Worm (Caenorhabditis elegans) whole organism, young adult: ENCODE data around the gene nipi-3.

Experiments used
- B0019.2 ChIP-seq: fragments of 200-800 bp; sonication (Bioruptor generic); conservative IDR thresholded peaks from 2 replicates; pipeline ENCODE4 v1.3.6; 2022; ENCODE audit warnings: missing genetic modification reagents, missing genetic modification characterization, missing compliant biosample characterization
- B0261.1 ChIP-seq: sonication (generic microtip); optimal IDR thresholded peaks from 2 replicates; lab custom pipeline; 2016; ENCODE audit warnings: mild to moderate bottlenecking, missing genetic modification characterization, moderate library complexity, missing compliant biosample characterization
- D2030.7 ChIP-seq: fragments of 200-800 bp; sonication (Bioruptor generic); IDR thresholded peaks from 2 replicates; pipeline ENCODE4 v1.3.6; 2022; ENCODE audit warnings: missing genetic modification reagents, missing genetic modification characterization, missing compliant biosample characterization
- F37B4.10 ChIP-seq: fragments of 200-800 bp; sonication (Bioruptor generic); IDR thresholded peaks from 2 replicates; pipeline ENCODE4 v1.3.6; 2022; ENCODE audit warnings: missing genetic modification characterization, missing compliant biosample characterization
- F55B11.4 ChIP-seq: sonication (generic microtip); optimal IDR thresholded peaks from 2 replicates; lab custom pipeline; 2016; ENCODE audit warnings: missing compliant biosample characterization, missing genetic modification characterization, borderline replicate concordance; ENCODE audit not compliant: insufficient read depth
- T07F8.4 ChIP-seq: sonication (generic microtip); optimal IDR thresholded peaks from 2 replicates; lab custom pipeline; 2016; ENCODE audit warnings: mild to moderate bottlenecking, missing genetic modification characterization, moderate library complexity, missing compliant biosample characterization
- T26A5.8 ChIP-seq: sonication (generic microtip); optimal IDR thresholded peaks from 2 replicates; lab custom pipeline; 2016; ENCODE audit warnings: missing genetic modification characterization, missing compliant biosample characterization
- attf-3 ChIP-seq: fragments of 200-800 bp; sonication (Bioruptor generic); conservative IDR thresholded peaks from 2 replicates; pipeline ENCODE4 v1.3.6; 2022; ENCODE audit warnings: missing genetic modification reagents, missing genetic modification characterization, missing compliant biosample characterization
- cebp-1 ChIP-seq, 2 experiments: fragments of 200-800 bp in 1 of 2; sonication (Bioruptor generic) in 1 of 2; sonication (generic microtip) in 1 of 2; IDR thresholded peaks in 1 of 2; optimal IDR thresholded peaks in 1 of 2; 2 replicates each; pipeline versions ENCODE4 v1.3.6 to Lab custom; 2017 to 2022; ENCODE audit warnings: missing compliant biosample characterization in 2 of 2, missing genetic modification characterization in 2 of 2, mild to moderate bottlenecking in 1 of 2, missing genetic modification reagents in 1 of 2, moderate library complexity in 1 of 2
- ceh-58 ChIP-seq: fragments of 200-800 bp; sonication (Bioruptor generic); IDR thresholded peaks from 2 replicates; pipeline ENCODE4 v1.3.6; 2022; ENCODE audit warnings: missing genetic modification characterization, missing compliant biosample characterization
- dpl-1 ChIP-seq: fragments of 150-350 bp; optimal IDR thresholded peaks from 2 replicates; lab custom pipeline; 2014; ENCODE audit warnings: missing biosample characterization, missing genetic modification reagents, missing genetic modification characterization
- egrh-3 ChIP-seq: fragments of 200-800 bp; sonication (Bioruptor generic); IDR thresholded peaks from 2 replicates; pipeline ENCODE4 v1.3.6; 2022; ENCODE audit warnings: missing genetic modification reagents, missing genetic modification characterization, missing compliant biosample characterization
- hmg-1.2 ChIP-seq: fragments of 200-800 bp; sonication (Bioruptor generic); IDR thresholded peaks from 2 replicates; pipeline ENCODE4 v1.3.6; 2022; ENCODE audit warnings: missing genetic modification reagents, missing genetic modification characterization, missing compliant biosample characterization
- hrde-1 ChIP-seq: sonication (generic microtip); optimal IDR thresholded peaks from 2 replicates; lab custom pipeline; 2016; ENCODE audit warnings: missing genetic modification characterization, mild to moderate bottlenecking, missing compliant biosample characterization, moderate library complexity, missing genotype, missing genetic modification reagents, borderline replicate concordance
- hsf-1 ChIP-seq: fragments of 200-800 bp; sonication (Bioruptor generic); IDR thresholded peaks from 2 replicates; pipeline ENCODE4 v1.3.6; 2022; ENCODE audit warnings: missing genetic modification reagents, missing genetic modification characterization, missing compliant biosample characterization
- lag-1 ChIP-seq: fragments of 200-800 bp; sonication (Bioruptor generic); IDR thresholded peaks from 2 replicates; pipeline ENCODE4 v1.3.6; 2022; ENCODE audit warnings: missing genetic modification reagents, missing genetic modification characterization, missing compliant biosample characterization
- lin-54 ChIP-seq: fragments of 200-800 bp; sonication (Bioruptor generic); optimal IDR thresholded peaks from 2 replicates; lab custom pipeline; 2018; ENCODE audit warnings: mild to moderate bottlenecking, missing genetic modification characterization, missing compliant biosample characterization
- madf-3 ChIP-seq: fragments of 200-800 bp; sonication (Bioruptor generic); IDR thresholded peaks from 2 replicates; pipeline ENCODE4 v1.3.6; 2022; ENCODE audit warnings: missing genetic modification reagents, missing genetic modification characterization, missing compliant biosample characterization
- mcd-1 ChIP-seq: fragments of 200-800 bp; sonication (Bioruptor generic); IDR thresholded peaks from 2 replicates; pipeline ENCODE4 v1.3.6; 2022; ENCODE audit warnings: missing genetic modification reagents, missing genetic modification characterization, missing compliant biosample characterization
- nhr-120 ChIP-seq: fragments of 200-800 bp; sonication (Bioruptor generic); IDR thresholded peaks from 2 replicates; pipeline ENCODE4 v1.3.6; 2022; ENCODE audit warnings: missing genetic modification characterization, missing compliant biosample characterization
- snpc-1.1 ChIP-seq: sonication (generic microtip); optimal IDR thresholded peaks from 2 replicates; lab custom pipeline; 2017; ENCODE audit warnings: missing genetic modification characterization, mild to moderate bottlenecking, missing compliant biosample characterization, antibody characterized with exemption, moderate library complexity, missing genotype, missing genetic modification reagents; ENCODE audit not compliant: insufficient read depth
- snpc-1.3 ChIP-seq: sonication (generic microtip); optimal IDR thresholded peaks from 2 replicates; lab custom pipeline; 2017; ENCODE audit warnings: missing genetic modification characterization, mild to moderate bottlenecking, missing compliant biosample characterization, antibody characterized with exemption, moderate library complexity, missing genotype, missing genetic modification reagents; ENCODE audit not compliant: insufficient read depth
- snpc-4 ChIP-seq, 5 experiments: fragments of 150-350 bp in 1 of 5; sonication (generic microtip) in 4 of 5; optimal IDR thresholded peaks; 2 replicates each; lab custom pipeline; 2014 to 2018; ENCODE audit warnings: missing genetic modification characterization in 5 of 5, missing biosample characterization in 3 of 5, antibody characterized with exemption in 2 of 5, mild to moderate bottlenecking in 2 of 5, missing compliant biosample characterization in 2 of 5, missing genotype in 2 of 5, moderate library complexity in 2 of 5, missing genetic modification reagents in 1 of 5
- somi-1 ChIP-seq: fragments of 200-800 bp; sonication (Bioruptor generic); optimal IDR thresholded peaks from 2 replicates; lab custom pipeline; 2018; ENCODE audit warnings: mild to moderate bottlenecking, missing genetic modification characterization, missing compliant biosample characterization
- xnd-1 ChIP-seq: sonication (generic microtip); optimal IDR thresholded peaks from 2 replicates; lab custom pipeline; 2016; ENCODE audit warnings: missing genotype, missing genetic modification reagents, missing genetic modification characterization, missing compliant biosample characterization
- zfh-2 ChIP-seq: fragments of 200-800 bp; sonication (Bioruptor generic); conservative IDR thresholded peaks from 2 replicates; pipeline ENCODE4 v1.3.6; 2022; ENCODE audit warnings: missing genetic modification reagents, missing genetic modification characterization, missing compliant biosample characterization
- ztf-6 ChIP-seq: fragments of 200-800 bp; sonication (Bioruptor generic); IDR thresholded peaks from 2 replicates; pipeline ENCODE4 v1.3.6; 2022; ENCODE audit warnings: missing genetic modification reagents, missing genetic modification characterization, missing compliant biosample characterization

The nipi-3 gene

DNA sequence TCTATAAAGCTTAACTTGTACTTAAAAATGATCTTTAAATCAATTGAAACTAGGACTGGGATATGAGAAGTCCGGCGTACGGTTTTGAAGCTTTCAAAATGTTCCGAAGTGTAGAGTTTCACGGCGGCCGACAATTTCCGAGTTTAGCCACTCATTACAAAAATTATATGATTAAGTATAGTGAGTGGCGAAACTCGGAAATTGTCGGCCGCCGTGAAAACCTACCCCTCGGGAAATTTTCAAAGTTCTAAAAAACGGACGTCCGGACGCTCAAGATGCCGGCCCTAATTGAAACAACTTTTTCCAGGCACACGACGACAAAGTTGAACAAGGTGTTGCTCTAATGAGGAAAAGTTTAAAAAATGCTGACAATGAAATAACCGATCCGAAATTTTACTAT, 22.6 kb upstream of the nipi-3 start:
- TF ChIP-seq snpc-1.3 (tag; lab: Kevin White, UChicago) (no peak), snpc-1.1 (tag; lab: Kevin White, UChicago) (peak; percentile 14), snpc-4 (GFP tag; optimal IDR thresholded peaks at IDR 0.05; lab: Kevin White, UChicago) (no peak), snpc-4 (tag; optimal IDR thresholded peaks at IDR 0.05; lab: Kevin White, UChicago) (peak in 2 of 4 experiments; percentile 83 to 85), cebp-1 (GFP tag; IDR thresholded peaks at IDR 0.05; lab: Robert Waterston, UW) (no peak), cebp-1 (tag; optimal IDR thresholded peaks at IDR 0.05; lab: Kevin White, UChicago) (no peak), T26A5.8 (tag; lab: Kevin White, UChicago) (no peak), hsf-1 (GFP tag; lab: Robert Waterston, UW) (no peak)

DNA sequence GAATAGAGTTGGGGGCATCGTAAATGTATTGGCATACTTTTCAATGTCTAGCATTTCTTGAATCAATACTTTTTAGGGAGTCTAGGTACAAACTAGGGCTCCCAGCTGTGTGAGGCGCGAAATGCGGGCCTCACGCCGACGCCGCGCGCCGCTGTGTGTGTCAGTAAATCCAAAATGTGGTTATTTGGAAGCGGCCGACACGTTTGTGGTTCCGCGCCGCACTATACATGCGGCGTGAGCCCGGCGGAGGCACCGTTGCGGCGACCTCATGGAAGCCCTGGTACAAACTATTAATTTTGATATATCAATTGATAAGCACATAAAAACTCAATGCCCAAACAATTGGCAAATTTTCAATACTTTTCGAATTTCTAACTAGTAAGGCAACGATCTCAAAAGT, 21.6 kb upstream of the nipi-3 start:
- peak; percentile 49; the same call in 1 of the 2 replicates for TF ChIP-seq zfh-2
- no peak for TF ChIP-seq dpl-1
- TF ChIP-seq snpc-4 (GFP tag; optimal IDR thresholded peaks at IDR 0.05; lab: Kevin White, UChicago) = no peak
- TF ChIP-seq snpc-4 (tag; optimal IDR thresholded peaks at IDR 0.05; lab: Kevin White, UChicago) = peak in 2 of 4 experiments; percentile 69 to 71
- TF ChIP-seq ztf-6 (GFP tag; lab: Robert Waterston, UW) = no peak
- TF ChIP-seq hmg-1.2 (GFP tag; lab: Robert Waterston, UW) = 0 out of 2 replicates have a peak, but pooled peaks have one; percentile 20
- TF ChIP-seq, all 124 proteins: peak for 3

DNA sequence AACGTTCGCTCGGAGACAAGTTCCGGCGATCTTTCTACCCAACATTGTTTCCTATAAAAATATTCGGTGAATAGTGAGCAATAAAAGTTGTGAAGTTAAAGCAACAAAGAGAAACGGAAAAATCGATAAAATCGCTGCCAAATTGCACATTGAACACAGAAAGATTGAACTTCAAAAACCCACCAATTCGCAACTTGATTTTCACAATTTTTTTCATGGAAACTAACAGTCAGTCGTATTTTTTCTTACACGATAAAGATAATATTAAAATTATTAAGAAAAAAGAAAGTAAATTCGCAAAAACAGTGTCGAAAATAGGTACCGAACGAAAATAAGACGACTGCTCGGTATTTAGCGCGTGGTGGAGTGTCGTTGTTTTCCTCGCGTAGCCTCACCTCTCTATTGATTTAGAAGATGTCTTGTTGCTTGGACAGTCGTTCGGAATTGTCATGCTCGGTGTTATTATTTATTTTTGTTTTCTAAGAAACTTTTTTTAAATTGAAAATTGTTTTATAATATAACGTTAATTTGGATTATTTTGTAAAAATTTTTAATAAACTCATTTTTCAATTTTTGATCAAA, 17.3 kb upstream of the nipi-3 start, which contains the start of gene gas-1:
Gene gas-1, minus strand, starts transcription at position 51 of the 582 bp plus-strand sequence.
- peak; percentile 10; the same call in 1 of the 2 replicates for TF ChIP-seq hmg-1.2 (GFP tag; lab: Robert Waterston, UW)
- TF ChIP-seq attf-3 (GFP tag; lab: Robert Waterston, UW) = peak; percentile 88
- TF ChIP-seq T07F8.4 (tag; lab: Kevin White, UChicago) = no peak

DNA sequence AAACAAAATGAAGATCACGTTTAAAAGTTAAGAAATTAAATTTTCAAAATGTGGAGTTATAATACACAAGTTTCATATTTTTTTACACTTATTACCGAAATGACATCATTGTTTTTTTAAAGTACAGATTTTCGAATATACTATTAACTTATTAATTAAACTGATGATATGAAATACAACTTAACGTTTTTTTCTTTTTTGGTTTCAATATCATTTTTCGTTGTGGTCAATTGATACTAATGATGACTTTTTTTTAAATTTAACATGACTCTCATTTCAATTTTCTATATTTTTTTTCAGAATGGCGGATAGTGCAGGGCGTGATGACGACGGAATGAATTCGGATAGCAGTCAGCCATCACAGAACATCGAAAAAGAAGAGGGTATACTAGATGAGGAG, 16.7 kb upstream of the nipi-3 start, which contains the start of gene usp-33:
Gene usp-33, plus strand, starts transcription at position 301 of the 400 bp plus-strand sequence.
- TF ChIP-seq nhr-120 (GFP tag; lab: Robert Waterston, UW) = no peak
- TF ChIP-seq B0019.2 (GFP tag; lab: Robert Waterston, UW) = no peak
- TF ChIP-seq D2030.7 = no peak
- TF ChIP-seq F55B11.4 (tag; lab: Kevin White, UChicago) = no peak
- TF ChIP-seq lin-54 (GFP tag; lab: Kevin White, UChicago) = no peak
- no peak for TF ChIP-seq hrde-1 (tag; lab: Kevin White, UChicago)
- no peak for TF ChIP-seq madf-3

DNA sequence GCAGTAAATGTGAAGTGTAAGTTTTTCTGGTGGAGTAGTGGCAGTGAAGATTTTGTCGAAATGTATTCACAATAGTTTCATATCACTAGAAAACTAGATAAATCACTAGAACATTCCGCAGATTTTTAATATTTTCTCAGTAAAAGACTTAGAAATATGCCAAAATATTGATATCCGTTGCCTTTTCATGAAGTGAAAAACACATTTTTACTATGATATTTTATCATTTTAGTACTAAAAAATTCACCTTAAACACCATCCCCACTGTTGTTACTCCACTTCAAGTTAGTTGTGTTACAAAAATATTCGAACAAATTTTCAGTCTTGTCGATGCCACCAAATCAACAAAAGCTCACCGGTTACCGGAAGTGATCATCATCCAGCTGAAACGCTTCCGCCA, 14.4 kb upstream of the nipi-3 start:
- no peak for TF ChIP-seq ceh-58 (GFP tag; lab: Robert Waterston, UW)
- TF ChIP-seq mcd-1 = no peak
- TF ChIP-seq attf-3 (GFP tag; lab: Robert Waterston, UW) = no peak
- TF ChIP-seq lag-1 (GFP tag; lab: Robert Waterston, UW) = no peak
- TF ChIP-seq somi-1 (GFP tag; lab: Kevin White, UChicago) = no peak
- TF ChIP-seq lin-54 (GFP tag; lab: Kevin White, UChicago) = no peak
- TF ChIP-seq hmg-1.2 (GFP tag; lab: Robert Waterston, UW) = no peak
- TF ChIP-seq xnd-1 (tag; lab: Kevin White, UChicago) = no peak
- TF ChIP-seq F37B4.10 (GFP tag; lab: Robert Waterston, UW) = no peak
- TF ChIP-seq hsf-1 (GFP tag; lab: Robert Waterston, UW) = no peak
- no peak for TF ChIP-seq egrh-3
- no peak for TF ChIP-seq B0261.1 (tag; lab: Kevin White, UChicago)
